Worm (Caenorhabditis elegans): ENCODE measurements around the gene acdh-7.

DNA sequence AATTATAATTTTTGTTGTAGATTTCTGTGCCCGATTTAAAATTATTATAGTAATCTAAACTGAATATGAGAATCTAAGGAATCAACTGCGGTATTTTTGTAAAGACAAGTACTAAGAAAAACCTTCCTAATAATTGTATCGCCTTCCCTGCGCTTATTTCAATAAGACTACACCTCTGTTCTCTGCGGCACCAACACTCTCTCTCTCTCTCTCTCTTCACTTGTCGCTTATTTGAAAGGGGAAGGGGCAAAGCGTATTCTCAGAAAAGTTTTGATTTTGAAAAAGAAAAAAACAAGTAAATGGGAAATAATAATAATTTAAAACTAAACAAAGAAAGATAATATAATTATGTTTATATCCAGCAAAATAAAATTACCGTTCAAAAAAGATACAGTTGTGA is 35.7 kb downstream of the acdh-7 start:
- TF ChIP-seq ceh-28 (tag; optimal IDR thresholded peaks at IDR 0.05): peak; percentile 59
- TF ChIP-seq elt-2 (tag; optimal IDR thresholded peaks at IDR 0.05): peak; percentile 31
- no peak for TF ChIP-seq nhr-237 (tag; optimal IDR thresholded peaks at IDR 0.05)
- TF ChIP-seq lin-39 (tag; optimal IDR thresholded peaks at IDR 0.05): peak; percentile 30
